Worm (Caenorhabditis elegans): ENCODE measurements around the gene pgp-10.

ce11 chrX:7204175-7204574 lies 45.3 kb downstream of the pgp-10 start:
- TF ChIP-seq mdl-1 (tag; optimal IDR thresholded peaks at IDR 0.05) (no peak), nhr-23 (tag; optimal IDR thresholded peaks at IDR 0.05) (no peak)
